Fruit fly (Drosophila melanogaster) whole organism, adult: ENCODE results near the gene lectin-24Db.

ENCODE experiments used
- CG11617 ChIP-seq: fragments of 200-800 bp; sonication (Bioruptor generic); optimal IDR thresholded peaks from 2 replicates; lab custom pipeline; 2017; ENCODE audit warnings: mild to moderate bottlenecking, missing biosample characterization, missing genetic modification reagents, missing genetic modification characterization
- CG33017 ChIP-seq: fragments of 200-800 bp; sonication (Bioruptor generic); optimal IDR thresholded peaks from 2 replicates; lab custom pipeline; 2018; ENCODE audit warnings: missing biosample characterization, mild to moderate bottlenecking, missing genetic modification characterization, moderate library complexity
- CG5204 ChIP-seq: fragments of 200-800 bp; sonication (Bioruptor generic); optimal IDR thresholded peaks from 2 replicates; lab custom pipeline; 2016; ENCODE audit warnings: missing biosample characterization, missing genetic modification characterization
- CG7045 ChIP-seq: fragments of 200-800 bp; sonication (Bioruptor generic); optimal IDR thresholded peaks from 2 replicates; lab custom pipeline; 2017; ENCODE audit warnings: missing biosample characterization, mild to moderate bottlenecking, missing genetic modification characterization
- Crg-1 ChIP-seq: fragments of 200-800 bp; sonication (Bioruptor generic); optimal IDR thresholded peaks from 2 replicates; lab custom pipeline; 2016; ENCODE audit warnings: missing biosample characterization, missing genetic modification characterization
- Hr96 ChIP-seq: fragments of 200-800 bp; sonication (Bioruptor generic); optimal IDR thresholded peaks from 2 replicates; lab custom pipeline; 2016; ENCODE audit warnings: missing biosample characterization, missing genetic modification characterization
- Mnt ChIP-seq: fragments of 200-800 bp; sonication (Bioruptor generic); optimal IDR thresholded peaks from 2 replicates; lab custom pipeline; 2016; ENCODE audit warnings: missing biosample characterization, mild to moderate bottlenecking, missing genetic modification characterization
- bab1 ChIP-seq: fragments of 200-800 bp; sonication (Bioruptor generic); optimal IDR thresholded peaks from 3 replicates; lab custom pipeline; 2019; ENCODE audit warnings: missing biosample characterization, mild to moderate bottlenecking, missing genetic modification characterization, moderate library complexity
- cic ChIP-seq: fragments of 200-800 bp; sonication (Bioruptor generic); optimal IDR thresholded peaks from 2 replicates; lab custom pipeline; 2017; ENCODE audit warnings: missing biosample characterization, mild to moderate bottlenecking, missing genetic modification characterization, moderate library complexity
- kay ChIP-seq: fragments of 200-800 bp; sonication (Bioruptor generic); peaks from one replicate; lab custom pipeline; 2016; ENCODE audit warnings: missing biosample characterization, missing genetic modification characterization, borderline replicate concordance
- pad ChIP-seq: fragments of 200-800 bp; sonication (Bioruptor generic); optimal IDR thresholded peaks from 3 replicates; lab custom pipeline; 2017; ENCODE audit warnings: missing biosample characterization, missing genetic modification characterization, mild to moderate bottlenecking, moderate library complexity, missing genetic modification reagents
- toe ChIP-seq: fragments of 200-800 bp; sonication (Bioruptor generic); optimal IDR thresholded peaks from 2 replicates; lab custom pipeline; 2016; ENCODE audit warnings: missing biosample characterization, missing genetic modification characterization

Gene lectin-24Db

DNA sequence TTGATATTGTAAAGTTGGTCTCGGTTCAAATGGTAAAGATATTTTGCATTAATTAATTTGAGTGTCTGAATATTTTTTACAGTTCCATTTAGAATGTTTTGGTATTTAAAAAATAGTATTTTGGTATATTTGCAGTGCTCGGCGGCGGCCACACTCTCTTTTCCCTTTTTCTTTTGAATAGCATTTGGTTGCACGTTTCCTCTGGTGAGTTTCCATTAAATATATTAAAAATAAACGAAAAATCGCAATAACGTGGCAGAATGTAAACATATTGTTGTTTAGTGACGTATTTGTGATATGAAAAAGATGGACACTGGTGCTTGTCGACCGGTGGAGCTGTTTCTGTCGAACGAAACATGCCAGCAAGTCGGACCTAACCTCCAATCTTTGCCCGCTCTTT lies 39.6 kb downstream of the lectin-24Db start, which contains the start of gene RpL40:
Gene RpL40, plus strand, starts transcription at position 154 of the 400 bp plus-strand sequence.
- TF ChIP-seq Mnt (GFP tag; lab: Kevin White, UChicago) (peak; percentile 39), CG11617 (no peak), cic (GFP tag; lab: Kevin White, UChicago) (no peak), bab1 (GFP tag; lab: Kevin White, UChicago) (peak; percentile 57), pad (GFP tag; lab: Kevin White, UChicago) (no peak), kay (GFP tag; lab: Kevin White, UChicago) (no peak), toe (GFP tag; lab: Kevin White, UChicago) (no peak), CG7045 (GFP tag; lab: Kevin White, UChicago) (no peak)

DNA sequence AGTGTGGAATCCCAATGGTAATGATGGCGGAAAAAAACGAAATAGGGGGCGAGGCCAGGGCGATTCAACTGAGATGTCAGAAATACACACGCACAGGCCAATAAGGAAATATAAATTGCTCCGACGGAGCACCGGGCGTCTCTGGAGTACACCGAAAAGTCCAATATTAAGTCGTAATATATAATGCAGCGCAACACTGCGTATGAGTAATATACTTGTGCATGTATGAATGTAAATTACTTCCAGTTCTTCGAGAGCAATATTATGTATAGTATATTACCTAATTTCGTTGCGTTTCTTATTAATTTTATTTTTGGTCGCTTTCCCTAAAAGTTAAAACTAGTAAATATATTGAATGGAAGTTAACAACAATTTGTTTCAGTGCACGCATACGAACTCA lies 42.6 kb downstream of the lectin-24Db start:
- TF ChIP-seq Crg-1 (GFP tag; lab: Kevin White, UChicago) (no peak), CG5204 (no peak), Hr96 (GFP tag; lab: Kevin White, UChicago) (no peak), CG33017 (tag; lab: Kevin White, UChicago) (no peak), bab1 (GFP tag; lab: Kevin White, UChicago) (no peak)
